Fruit fly (Drosophila melanogaster) whole organism, embryonic: Measurements from ENCODE around the gene ABCB7.

Experiments used
- CG10431 ChIP-seq: fragments of 200-800 bp; sonication (Bioruptor generic); optimal IDR thresholded peaks from 3 replicates; lab custom pipeline; 2018; ENCODE audit warnings: missing biosample characterization, mild to moderate bottlenecking, missing genetic modification characterization
- CG10979 ChIP-seq: fragments of 200-800 bp; sonication (Bioruptor generic); optimal IDR thresholded peaks from 2 replicates; lab custom pipeline; 2018; ENCODE audit warnings: missing biosample characterization, mild to moderate bottlenecking, missing genetic modification characterization, moderate library complexity
- CG12104 ChIP-seq: fragments of 200-800 bp; sonication (Bioruptor generic); optimal IDR thresholded peaks from 3 replicates; lab custom pipeline; 2016; ENCODE audit warnings: missing biosample characterization, missing genetic modification characterization
- CG12155 ChIP-seq: fragments of 200-800 bp; sonication (Bioruptor generic); optimal IDR thresholded peaks from 3 replicates; lab custom pipeline; 2016; ENCODE audit warnings: missing biosample characterization, missing genetic modification characterization
- CG12942 ChIP-seq: fragments of 200-800 bp; sonication (Bioruptor generic); optimal IDR thresholded peaks from 3 replicates; lab custom pipeline; 2016; ENCODE audit warnings: missing biosample characterization, missing genetic modification characterization
- CG15479 ChIP-seq: fragments of 200-800 bp; sonication (Bioruptor generic); optimal IDR thresholded peaks from 3 replicates; lab custom pipeline; 2019; ENCODE audit warnings: missing biosample characterization, mild to moderate bottlenecking, missing genetic modification characterization, moderate library complexity
- CG17186 ChIP-seq: fragments of 200-800 bp; sonication (Bioruptor generic); optimal IDR thresholded peaks from 3 replicates; lab custom pipeline; 2017; ENCODE audit warnings: missing biosample characterization, missing genetic modification reagents, missing genetic modification characterization
- CG17328 ChIP-seq: fragments of 200-800 bp; sonication (Bioruptor generic); IDR thresholded peaks from 2 replicates; pipeline ENCODE4 v1.3.6; 2022; ENCODE audit warnings: missing biosample characterization, missing genetic modification characterization
- CG17385 ChIP-seq: fragments of 200-800 bp; sonication (Bioruptor generic); optimal IDR thresholded peaks from 3 replicates; lab custom pipeline; 2018; ENCODE audit warnings: missing biosample characterization, mild to moderate bottlenecking, missing genetic modification characterization
- CG17612 ChIP-seq: fragments of 200-800 bp; sonication (Bioruptor generic); IDR thresholded peaks from 2 replicates; pipeline ENCODE4 v1.3.6; 2022; ENCODE audit warnings: missing biosample characterization, missing genetic modification characterization
- CG4820 ChIP-seq: fragments of 200-800 bp; sonication (Bioruptor generic); optimal IDR thresholded peaks from 3 replicates; lab custom pipeline; 2016; ENCODE audit warnings: missing biosample characterization, missing genetic modification characterization
- CG8281 ChIP-seq: fragments of 200-800 bp; sonication (Bioruptor generic); optimal IDR thresholded peaks from 2 replicates; lab custom pipeline; 2018; ENCODE audit warnings: missing biosample characterization, mild to moderate bottlenecking, missing genetic modification characterization, moderate library complexity
- CG8290 ChIP-seq, 3 experiments: fragments of 200-800 bp; sonication (Bioruptor generic); optimal IDR thresholded peaks; 2 replicates each; lab custom pipeline; 2016 to 2019; ENCODE audit warnings: missing biosample characterization in 3 of 3, missing genetic modification characterization in 3 of 3, mild to moderate bottlenecking in 2 of 3, moderate library complexity in 1 of 3
- CG8388 ChIP-seq: fragments of 200-800 bp; sonication (Bioruptor generic); optimal IDR thresholded peaks from 2 replicates; lab custom pipeline; 2019; ENCODE audit warnings: missing biosample characterization, mild to moderate bottlenecking, missing genetic modification characterization, moderate library complexity
- CTCF ChIP-seq: fragments of 200-800 bp; sonication (Bioruptor generic); optimal IDR thresholded peaks from 2 replicates; lab custom pipeline; 2017; ENCODE audit warnings: missing biosample characterization, mild to moderate bottlenecking, missing genetic modification characterization, moderate library complexity
- Camta ChIP-seq: fragments of 200-800 bp; sonication (Bioruptor generic); optimal IDR thresholded peaks from 2 replicates; lab custom pipeline; 2016; ENCODE audit warnings: missing biosample characterization, missing genetic modification characterization
- D19A ChIP-seq: fragments of 200-800 bp; optimal IDR thresholded peaks from 3 replicates; lab custom pipeline; 2019; ENCODE audit warnings: missing biosample characterization, mild to moderate bottlenecking, missing genetic modification characterization, moderate library complexity
- Dref ChIP-seq: fragments of 200-800 bp; sonication (Bioruptor generic); IDR thresholded peaks from 2 replicates; pipeline ENCODE4 v1.3.6; 2022; ENCODE audit warnings: missing biosample characterization, missing genetic modification characterization
- Ets97D ChIP-seq: fragments of 200-800 bp; sonication (Bioruptor generic); optimal IDR thresholded peaks from 3 replicates; lab custom pipeline; 2016; ENCODE audit warnings: missing biosample characterization, missing genetic modification characterization
- Gsc ChIP-seq: fragments of 200-800 bp; sonication (Bioruptor generic); IDR thresholded peaks from 2 replicates; pipeline ENCODE4 v1.3.6; 2022; ENCODE audit warnings: missing biosample characterization, missing genetic modification characterization
- HmgD ChIP-seq: fragments of 200-800 bp; sonication (Bioruptor generic); optimal IDR thresholded peaks from 3 replicates; lab custom pipeline; 2016; ENCODE audit warnings: missing biosample characterization, missing genetic modification characterization
- Meics ChIP-seq: fragments of 200-800 bp; sonication (Bioruptor generic); optimal IDR thresholded peaks from 2 replicates; lab custom pipeline; 2017; ENCODE audit warnings: missing biosample characterization, mild to moderate bottlenecking, missing genetic modification characterization
- Nf-YC ChIP-seq: fragments of 200-800 bp; optimal IDR thresholded peaks from 3 replicates; lab custom pipeline; 2019; ENCODE audit warnings: missing biosample characterization, mild to moderate bottlenecking, missing genetic modification characterization, moderate library complexity
- az2 ChIP-seq: fragments of 200-800 bp; sonication (Bioruptor generic); optimal IDR thresholded peaks from 3 replicates; lab custom pipeline; 2016; ENCODE audit warnings: missing biosample characterization, missing genetic modification characterization
- croc ChIP-seq: fragments of 200-800 bp; sonication (Bioruptor generic); conservative IDR thresholded peaks from 3 replicates; pipeline ENCODE4 v1.3.6; 2022; ENCODE audit warnings: missing biosample characterization, missing genetic modification characterization
- dmrt99B ChIP-seq: fragments of 200-800 bp; sonication (Bioruptor generic); optimal IDR thresholded peaks from 2 replicates; lab custom pipeline; 2018; ENCODE audit warnings: missing biosample characterization, mild to moderate bottlenecking, missing genetic modification characterization, moderate library complexity
- emc ChIP-seq: fragments of 200-800 bp; sonication (Bioruptor generic); optimal IDR thresholded peaks from 2 replicates; lab custom pipeline; 2016; ENCODE audit warnings: missing biosample characterization, missing genetic modification characterization
- ems ChIP-seq: fragments of 200-800 bp; sonication (Bioruptor generic); optimal IDR thresholded peaks from 3 replicates; lab custom pipeline; 2016; ENCODE audit warnings: missing biosample characterization, missing genetic modification characterization
- fd3F ChIP-seq: fragments of 200-800 bp; sonication (Bioruptor generic); optimal IDR thresholded peaks from 2 replicates; lab custom pipeline; 2018; ENCODE audit warnings: missing biosample characterization, mild to moderate bottlenecking, missing genetic modification characterization, moderate library complexity
- gce ChIP-seq: fragments of 200-800 bp; sonication (Bioruptor generic); IDR thresholded peaks from 3 replicates; pipeline ENCODE4 v1.3.6; 2022; ENCODE audit warnings: missing biosample characterization, missing genetic modification characterization
- grau ChIP-seq: fragments of 200-800 bp; optimal IDR thresholded peaks from 3 replicates; lab custom pipeline; 2019; ENCODE audit warnings: missing biosample characterization, mild to moderate bottlenecking, missing genetic modification characterization, moderate library complexity
- hb ChIP-seq: fragments of 200-800 bp; sonication (Bioruptor generic); IDR thresholded peaks from 3 replicates; pipeline ENCODE4 v1.3.6; 2022; ENCODE audit warnings: missing biosample characterization, missing genetic modification characterization; ENCODE audit not compliant: partially characterized antibody
- luna ChIP-seq: fragments of 200-800 bp; sonication (Bioruptor generic); optimal IDR thresholded peaks from 2 replicates; lab custom pipeline; 2016; ENCODE audit warnings: missing biosample characterization, missing genetic modification characterization
- mam ChIP-seq: fragments of 200-800 bp; sonication (Bioruptor generic); optimal IDR thresholded peaks from 3 replicates; lab custom pipeline; 2016; ENCODE audit warnings: missing biosample characterization, missing genetic modification characterization
- mld ChIP-seq: fragments of 200-800 bp; sonication (Bioruptor generic); IDR thresholded peaks from 3 replicates; pipeline ENCODE4 v1.3.6; 2022; ENCODE audit warnings: missing biosample characterization, missing genetic modification characterization; ENCODE audit not compliant: partially characterized antibody
- nerfin-2 ChIP-seq: fragments of 200-800 bp; sonication (Bioruptor generic); IDR thresholded peaks from 2 replicates; pipeline ENCODE4 v1.3.6; 2022; ENCODE audit warnings: missing biosample characterization, missing genetic modification characterization; ENCODE audit not compliant: partially characterized antibody
- nom ChIP-seq: fragments of 200-800 bp; sonication (Bioruptor generic); optimal IDR thresholded peaks from 2 replicates; lab custom pipeline; 2017; ENCODE audit warnings: missing biosample characterization, missing genetic modification characterization, mild to moderate bottlenecking, moderate library complexity, missing genetic modification reagents
- odd ChIP-seq: fragments of 200-800 bp; sonication (Bioruptor generic); optimal IDR thresholded peaks from 2 replicates; lab custom pipeline; 2017; ENCODE audit warnings: missing biosample characterization, mild to moderate bottlenecking, missing genetic modification characterization
- otp ChIP-seq: fragments of 200-800 bp; sonication (Bioruptor generic); IDR thresholded peaks from 3 replicates; pipeline ENCODE4, ENCODE4 v1.3.6; 2022; ENCODE audit warnings: missing biosample characterization, missing genetic modification characterization
- pan ChIP-seq, 4 experiments: fragments of >200 bp in 3 of 4; fragments of 200-800 bp in 1 of 4; sonication (Bioruptor generic) in 1 of 4; optimal IDR thresholded peaks in 3 of 4; IDR thresholded peaks in 1 of 4; 2 replicates each; pipeline versions ENCODE4 v1.3.6 to Lab custom; 2017 to 2022; ENCODE audit warnings: missing biosample characterization in 2 of 4, missing genetic modification characterization in 2 of 4, mixed read lengths in 1 of 4
- pzg ChIP-seq: fragments of 200-800 bp; sonication (Bioruptor generic); optimal IDR thresholded peaks from 3 replicates; lab custom pipeline; 2018; ENCODE audit warnings: missing biosample characterization, mild to moderate bottlenecking, missing genetic modification characterization, moderate library complexity
- schlank ChIP-seq: fragments of 200-800 bp; sonication (Bioruptor generic); optimal IDR thresholded peaks from 2 replicates; lab custom pipeline; 2018; ENCODE audit warnings: missing biosample characterization, mild to moderate bottlenecking, missing genetic modification characterization
- shn ChIP-seq: fragments of 200-800 bp; sonication (Bioruptor generic); optimal IDR thresholded peaks from 3 replicates; lab custom pipeline; 2016; ENCODE audit warnings: missing biosample characterization, missing genetic modification characterization
- tgo ChIP-seq: fragments of 200-800 bp; sonication (Bioruptor generic); IDR thresholded peaks from 3 replicates; pipeline ENCODE4 v1.3.6; 2022; ENCODE audit warnings: missing biosample characterization, missing genetic modification characterization
- tna ChIP-seq: fragments of 200-800 bp; sonication (Bioruptor generic); IDR thresholded peaks from 2 replicates; pipeline ENCODE4 v1.3.6; 2022; ENCODE audit warnings: missing biosample characterization, missing genetic modification characterization; ENCODE audit not compliant: partially characterized antibody
- tx ChIP-seq: fragments of 200-800 bp; sonication (Bioruptor generic); optimal IDR thresholded peaks from 2 replicates; lab custom pipeline; 2016; ENCODE audit warnings: missing biosample characterization, missing genetic modification characterization
- unc-4 ChIP-seq: fragments of 200-800 bp; sonication (Bioruptor generic); IDR thresholded peaks from 2 replicates; pipeline ENCODE4 v1.3.6; 2022; ENCODE audit warnings: missing biosample characterization, missing genetic modification characterization; ENCODE audit not compliant: partially characterized antibody
- zfh1 ChIP-seq: fragments of 200-800 bp; sonication (Bioruptor generic); IDR thresholded peaks from 3 replicates; pipeline ENCODE4 v1.3.6; 2022; ENCODE audit warnings: missing biosample characterization, missing genetic modification characterization
- zfh2 ChIP-seq: fragments of 200-800 bp; sonication (Bioruptor generic); optimal IDR thresholded peaks from 2 replicates; lab custom pipeline; 2016; ENCODE audit warnings: missing biosample characterization, missing genetic modification characterization

ABCB7 gene

DNA sequence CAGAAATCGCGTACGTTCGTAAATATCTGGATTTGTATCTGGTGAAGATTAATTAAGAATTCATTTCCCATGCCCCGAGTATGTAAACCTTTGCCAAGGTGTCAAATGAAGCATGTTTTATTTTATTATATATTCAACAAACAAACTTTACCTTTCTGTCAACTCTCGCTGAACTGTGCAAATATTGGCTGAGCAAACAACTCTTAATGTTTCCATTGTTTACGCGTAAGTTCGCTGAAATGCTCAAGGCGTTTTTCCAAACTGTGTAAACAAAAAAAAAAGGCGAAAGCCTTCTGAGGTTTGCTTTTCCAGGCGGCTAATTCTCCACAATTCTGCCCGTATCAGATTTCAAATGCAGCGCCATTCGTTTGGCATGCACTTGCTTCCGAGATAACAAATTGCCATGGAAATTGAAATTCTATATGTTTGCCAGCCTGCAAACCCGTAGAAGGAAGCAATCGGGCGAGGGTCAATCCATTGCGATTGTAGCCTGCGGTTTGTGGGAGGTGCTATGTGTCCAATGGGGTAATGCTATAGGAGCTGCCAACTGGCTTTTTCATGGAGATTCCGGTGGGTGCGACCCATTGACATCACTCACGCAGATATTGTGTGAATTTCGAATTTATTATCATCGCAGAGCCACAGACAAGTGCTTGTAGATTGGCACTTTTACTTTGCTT, 26.4 kb upstream of the ABCB7 start (continued):
- peak; percentile 59 for TF ChIP-seq CG17385
- no peak for TF ChIP-seq CTCF (GFP tag; lab: Kevin White, UChicago)
- TF ChIP-seq pzg, result no peak
- no peak for TF ChIP-seq CG15479 (GFP tag; lab: Kevin White, UChicago)
- peak; percentile 53 for TF ChIP-seq grau (tag; lab: Kevin White, UChicago)
- TF ChIP-seq CG17612 (GFP tag; lab: Robert Waterston, UW), result no peak
- no peak for TF ChIP-seq unc-4
- TF ChIP-seq CG12104 (GFP tag; lab: Kevin White, UChicago), result peak; percentile 95
- TF ChIP-seq emc (GFP tag; lab: Kevin White, UChicago), result peak; percentile 42
- no peak for TF ChIP-seq az2
- no peak for TF ChIP-seq dmrt99B
- no peak for TF ChIP-seq mld (GFP tag; lab: Robert Waterston, UW)
- no peak for TF ChIP-seq hb (GFP tag; lab: Robert Waterston, UW)
- no peak for TF ChIP-seq D19A (tag; lab: Kevin White, UChicago)
- peak; percentile 19 for TF ChIP-seq tx
- TF ChIP-seq CG10431 (GFP tag; lab: Kevin White, UChicago), result no peak
- no peak for TF ChIP-seq CG17328 (GFP tag; lab: Robert Waterston, UW)
- peak; percentile 93 for TF ChIP-seq schlank (tag; lab: Kevin White, UChicago)
- peak; percentile 85 for TF ChIP-seq nom
- TF ChIP-seq luna, result peak; percentile 66
- TF ChIP-seq CG12155 (GFP tag; lab: Kevin White, UChicago), result peak; percentile 46
- no peak for TF ChIP-seq shn (GFP tag; lab: Kevin White, UChicago)
- peak; percentile 90 for TF ChIP-seq Meics (GFP tag; lab: Kevin White, UChicago)
- TF ChIP-seq tgo (GFP tag; lab: Robert Waterston, UW), result peak; percentile 25; the same call in 1 of the 3 replicates
- peak; percentile 66 for TF ChIP-seq ems
- no peak for TF ChIP-seq Nf-YC
- TF ChIP-seq Dref (GFP tag; lab: Robert Waterston, UW), result no peak
- no peak for TF ChIP-seq CG8290 (GFP tag; optimal IDR thresholded peaks at IDR 0.05; lab: Kevin White, UChicago)
- no peak for TF ChIP-seq CG8290 (tag; optimal IDR thresholded peaks at IDR 0.05; lab: Kevin White, UChicago)
- no peak for TF ChIP-seq CG10979 (tag; lab: Kevin White, UChicago)
- TF ChIP-seq fd3F (GFP tag; lab: Kevin White, UChicago), result peak; percentile 75
- peak; percentile 21 for TF ChIP-seq Ets97D (GFP tag; lab: Kevin White, UChicago)
- no peak for TF ChIP-seq CG8388 (GFP tag; lab: Kevin White, UChicago)
- peak; percentile 71 for TF ChIP-seq Camta (GFP tag; lab: Kevin White, UChicago)
- TF ChIP-seq zfh2 (GFP tag; lab: Kevin White, UChicago), result peak; percentile 57
- TF ChIP-seq CG4820 (GFP tag; lab: Kevin White, UChicago), result no peak
- no peak for TF ChIP-seq pan (optimal IDR thresholded peaks at IDR 0.05; lab: Kevin White, UChicago)
- TF ChIP-seq pan (GFP tag; optimal IDR thresholded peaks at IDR 0.05 in 1 of 2, IDR thresholded peaks at IDR 0.05 in 1 of 2), result peak in 1 of 2 experiments; percentile 55
- no peak for TF ChIP-seq croc
- no peak for TF ChIP-seq nerfin-2
- no peak for TF ChIP-seq odd
- TF ChIP-seq mam (GFP tag; lab: Kevin White, UChicago), result peak; percentile 62
- no peak; the same call in 2 of the 3 replicates for TF ChIP-seq gce (GFP tag; lab: Robert Waterston, UW)
- TF ChIP-seq zfh1 (GFP tag; lab: Robert Waterston, UW), result 0 out of 3 replicates have a peak, but pooled peaks have one; percentile 36
- no peak for TF ChIP-seq CG17186 (GFP tag; lab: Kevin White, UChicago)
- 0 out of 3 replicates have a peak, but pooled peaks have one; percentile 9 for TF ChIP-seq otp
- TF ChIP-seq CG12942 (GFP tag; lab: Kevin White, UChicago), result peak; percentile 38
- peak; percentile 46 for TF ChIP-seq CG8281 (tag; lab: Kevin White, UChicago)
- TF ChIP-seq tna (GFP tag; lab: Robert Waterston, UW), result no peak
- no peak for TF ChIP-seq Gsc (GFP tag; lab: Robert Waterston, UW)
- TF ChIP-seq HmgD (GFP tag; lab: Kevin White, UChicago), result no peak
